Worm (Caenorhabditis elegans) whole organism, late embryonic: Measurements from ENCODE around the gene Y57G11C.5.

Source experiments
- C38D4.7 ChIP-seq: fragments of 200-800 bp; sonication (Bioruptor generic); optimal IDR thresholded peaks from 2 replicates; lab custom pipeline; 2018; ENCODE audit warnings: mild to moderate bottlenecking, missing genetic modification characterization, moderate library complexity, missing compliant biosample characterization
- F13H6.1 ChIP-seq: sonication (generic microtip); optimal IDR thresholded peaks from 2 replicates; lab custom pipeline; 2016; ENCODE audit warnings: missing genetic modification characterization, missing compliant biosample characterization
- K02D7.2 ChIP-seq: sonication (generic microtip); optimal IDR thresholded peaks from 2 replicates; lab custom pipeline; 2017; ENCODE audit warnings: mild to moderate bottlenecking, missing genetic modification characterization, missing compliant biosample characterization
- Y22D7AL.16 ChIP-seq: sonication (generic microtip); optimal IDR thresholded peaks from 2 replicates; lab custom pipeline; 2016; ENCODE audit warnings: missing genetic modification characterization, missing compliant biosample characterization
- ahr-1 ChIP-seq: sonication (generic microtip); optimal IDR thresholded peaks from 2 replicates; lab custom pipeline; 2016; ENCODE audit warnings: missing genetic modification characterization, missing compliant biosample characterization
- ama-1 ChIP-seq: fragments of 150-350 bp; optimal IDR thresholded peaks from 2 replicates; lab custom pipeline; 2014
- ceh-18 ChIP-seq: sonication (generic microtip); optimal IDR thresholded peaks from 2 replicates; lab custom pipeline; 2016; ENCODE audit warnings: missing genetic modification characterization, missing compliant biosample characterization
- ceh-24 ChIP-seq: sonication (generic microtip); optimal IDR thresholded peaks from 2 replicates; lab custom pipeline; 2016; ENCODE audit warnings: mild to moderate bottlenecking, missing genetic modification characterization, missing compliant biosample characterization
- ceh-30 ChIP-seq: fragments of 150-350 bp; optimal IDR thresholded peaks from 2 replicates; lab custom pipeline; 2014; ENCODE audit warnings: missing biosample characterization, missing genetic modification characterization
- ceh-48 ChIP-seq: sonication (generic microtip); optimal IDR thresholded peaks from 2 replicates; lab custom pipeline; 2016; ENCODE audit warnings: missing genetic modification characterization, inconsistent platforms, missing compliant biosample characterization
- ceh-9 ChIP-seq: sonication (generic microtip); optimal IDR thresholded peaks from 2 replicates; lab custom pipeline; 2016; ENCODE audit warnings: mild to moderate bottlenecking, missing genetic modification characterization, inconsistent platforms, missing compliant biosample characterization
- dmd-4 ChIP-seq: sonication (generic microtip); optimal IDR thresholded peaks from 2 replicates; lab custom pipeline; 2016; ENCODE audit warnings: borderline replicate concordance, missing genetic modification characterization, missing compliant biosample characterization
- elt-2 ChIP-seq: sonication (generic microtip); optimal IDR thresholded peaks from 2 replicates; lab custom pipeline; 2016; ENCODE audit warnings: missing genetic modification reagents, missing genetic modification characterization, missing compliant biosample characterization
- ets-4 ChIP-seq: sonication (generic microtip); optimal IDR thresholded peaks from 2 replicates; lab custom pipeline; 2016; ENCODE audit warnings: missing genetic modification characterization, missing compliant biosample characterization
- eyg-1 ChIP-seq: sonication (generic microtip); optimal IDR thresholded peaks from 2 replicates; lab custom pipeline; 2016; ENCODE audit warnings: missing genotype, missing genetic modification characterization, missing compliant biosample characterization
- fkh-10 ChIP-seq: fragments of 150-350 bp; optimal IDR thresholded peaks from 2 replicates; lab custom pipeline; 2014; ENCODE audit warnings: missing biosample characterization, missing genetic modification reagents, missing genetic modification characterization
- fkh-6 ChIP-seq: sonication (generic microtip); optimal IDR thresholded peaks from 2 replicates; lab custom pipeline; 2016; ENCODE audit warnings: missing genetic modification characterization, missing compliant biosample characterization
- gmeb-2 ChIP-seq: sonication (generic microtip); optimal IDR thresholded peaks from 2 replicates; lab custom pipeline; 2016; ENCODE audit warnings: missing genetic modification characterization, inconsistent platforms, missing compliant biosample characterization
- hlh-8 ChIP-seq: sonication (generic microtip); optimal IDR thresholded peaks from 2 replicates; lab custom pipeline; 2016; ENCODE audit warnings: missing genotype, missing genetic modification characterization, missing compliant biosample characterization
- lim-6 ChIP-seq: sonication (generic microtip); optimal IDR thresholded peaks from 2 replicates; lab custom pipeline; 2016; ENCODE audit warnings: missing genetic modification characterization, missing compliant biosample characterization
- lin-11 ChIP-seq: fragments of 200-800 bp; sonication (Bioruptor generic); optimal IDR thresholded peaks from 2 replicates; lab custom pipeline; 2018; ENCODE audit warnings: mild to moderate bottlenecking, missing genetic modification characterization, missing compliant biosample characterization
- mec-3 ChIP-seq: sonication (generic microtip); optimal IDR thresholded peaks from 2 replicates; lab custom pipeline; 2016; ENCODE audit warnings: borderline replicate concordance, missing genetic modification characterization, missing compliant biosample characterization
- nfya-1 ChIP-seq: sonication (generic microtip); optimal IDR thresholded peaks from 2 replicates; lab custom pipeline; 2017; ENCODE audit warnings: missing genetic modification characterization, mild to moderate bottlenecking, missing compliant biosample characterization, antibody characterized with exemption, moderate library complexity
- nhr-232 ChIP-seq: sonication (generic microtip); optimal IDR thresholded peaks from 2 replicates; lab custom pipeline; 2016; ENCODE audit warnings: missing genetic modification characterization, missing compliant biosample characterization
- odd-2 ChIP-seq: sonication (generic microtip); optimal IDR thresholded peaks from 2 replicates; lab custom pipeline; 2017; ENCODE audit warnings: antibody characterized with exemption, mild to moderate bottlenecking, missing genetic modification characterization, missing compliant biosample characterization
- pag-3 ChIP-seq: sonication (generic microtip); optimal IDR thresholded peaks from 2 replicates; lab custom pipeline; 2016; ENCODE audit warnings: missing compliant biosample characterization, missing genetic modification characterization, borderline replicate concordance
- pax-1 ChIP-seq: fragments of 150-350 bp; optimal IDR thresholded peaks from 2 replicates; lab custom pipeline; 2014; ENCODE audit warnings: missing biosample characterization, missing genetic modification characterization
- pha-2 ChIP-seq: sonication (generic microtip); optimal IDR thresholded peaks from 2 replicates; lab custom pipeline; 2017; ENCODE audit warnings: mild to moderate bottlenecking, missing genetic modification characterization, missing compliant biosample characterization
- pqm-1 ChIP-seq: sonication (generic microtip); optimal IDR thresholded peaks from 2 replicates; lab custom pipeline; 2016; ENCODE audit warnings: missing genetic modification characterization, missing compliant biosample characterization
- rnt-1 ChIP-seq: sonication (generic microtip); optimal IDR thresholded peaks from 2 replicates; lab custom pipeline; 2016; ENCODE audit warnings: missing genetic modification characterization, missing compliant biosample characterization
- sox-2 ChIP-seq: fragments of 200-800 bp; sonication (Bioruptor generic); IDR thresholded peaks from 2 replicates; pipeline ENCODE4 v1.3.6; 2022; ENCODE audit warnings: missing genetic modification reagents, missing genetic modification characterization, missing compliant biosample characterization
- sox-4 ChIP-seq: sonication (generic microtip); optimal IDR thresholded peaks from 2 replicates; lab custom pipeline; 2017; ENCODE audit warnings: mild to moderate bottlenecking, missing genetic modification characterization, inconsistent platforms, missing compliant biosample characterization
- tbx-2 ChIP-seq: sonication (generic microtip); optimal IDR thresholded peaks from 2 replicates; lab custom pipeline; 2016; ENCODE audit warnings: missing genetic modification characterization, missing compliant biosample characterization
- tbx-7 ChIP-seq: sonication (generic microtip); optimal IDR thresholded peaks from 2 replicates; lab custom pipeline; 2016; ENCODE audit warnings: missing genotype, missing genetic modification characterization, missing compliant biosample characterization
- unc-3 ChIP-seq, 2 experiments: fragments of 200-800 bp in 1 of 2; sonication (Bioruptor generic) in 1 of 2; sonication (generic microtip) in 1 of 2; conservative IDR thresholded peaks in 1 of 2; optimal IDR thresholded peaks in 1 of 2; 2 replicates each; pipeline versions ENCODE4 v1.3.6 to Lab custom; 2016 to 2022; ENCODE audit warnings: missing compliant biosample characterization in 2 of 2, missing genetic modification characterization in 2 of 2, missing genetic modification reagents in 1 of 2
- unc-42 ChIP-seq: sonication (generic microtip); optimal IDR thresholded peaks from 2 replicates; lab custom pipeline; 2016; ENCODE audit warnings: missing genotype, missing genetic modification characterization, missing compliant biosample characterization
- unc-55 ChIP-seq: sonication (generic microtip); optimal IDR thresholded peaks from 2 replicates; lab custom pipeline; 2017; ENCODE audit warnings: missing biosample characterization, missing genetic modification reagents, missing genetic modification characterization

Gene Y57G11C.5

DNA sequence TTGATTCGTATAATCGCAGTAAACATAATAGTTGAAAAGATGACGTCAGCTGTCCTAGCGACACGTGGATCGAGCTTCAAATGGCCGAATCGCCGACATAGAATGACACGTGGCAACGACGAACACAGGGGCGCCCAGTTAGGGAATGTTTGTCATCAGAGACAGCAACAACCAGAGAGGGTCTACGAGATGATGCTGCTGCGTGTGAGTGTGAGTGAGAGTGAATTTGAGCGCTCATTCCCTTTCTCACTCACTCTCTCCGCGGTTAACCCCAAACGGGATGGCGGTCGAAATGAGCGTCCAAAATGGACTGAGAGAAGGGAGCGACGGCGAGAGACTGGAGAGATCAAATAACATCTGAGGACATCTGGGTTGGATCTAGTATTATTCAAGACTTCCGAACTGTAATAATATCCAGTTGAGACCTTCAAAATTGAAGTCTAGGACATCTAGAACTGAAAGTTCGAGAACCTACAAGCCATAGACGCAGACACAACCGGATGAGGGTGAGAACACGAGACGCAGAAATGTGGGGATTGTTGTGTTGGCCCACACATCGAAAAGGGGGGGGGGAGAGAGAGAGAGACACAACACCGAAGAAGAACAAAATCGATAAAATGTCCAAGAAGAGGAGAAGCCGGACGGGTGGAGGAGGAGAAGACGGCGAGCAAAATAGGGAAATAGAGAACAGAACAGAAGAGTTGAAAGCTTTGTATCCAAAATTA, 28.8 kb upstream of the Y57G11C.5 start (continued):
- TF ChIP-seq pag-3 (tag; lab: Kevin White, UChicago) (no peak), sox-2 (GFP tag; lab: Robert Waterston, UW) (no peak), Y22D7AL.16 (tag; lab: Kevin White, UChicago) (no peak), nfya-1 (tag; lab: Kevin White, UChicago) (peak; percentile 75), ama-1 (no peak), dmd-4 (tag; lab: Kevin White, UChicago) (no peak), pax-1 (tag; lab: Kevin White, UChicago) (no peak), tbx-7 (tag; lab: Kevin White, UChicago) (no peak), C38D4.7 (GFP tag; lab: Kevin White, UChicago) (peak; percentile 1), K02D7.2 (tag; lab: Kevin White, UChicago) (no peak), unc-55 (no peak), pqm-1 (no peak), elt-2 (no peak), hlh-8 (tag; lab: Kevin White, UChicago) (no peak), unc-42 (tag; lab: Kevin White, UChicago) (no peak), ceh-24 (no peak), fkh-10 (peak; percentile 34), fkh-6 (no peak), ceh-30 (tag; lab: Kevin White, UChicago) (no peak), pha-2 (tag; lab: Kevin White, UChicago) (peak; percentile 27), gmeb-2 (tag; lab: Kevin White, UChicago) (no peak), ceh-18 (tag; lab: Kevin White, UChicago) (peak; percentile 30), ahr-1 (tag; lab: Kevin White, UChicago) (no peak), lin-11 (tag; lab: Kevin White, UChicago) (no peak), ceh-9 (tag; lab: Kevin White, UChicago) (no peak), ceh-48 (tag; lab: Kevin White, UChicago) (peak; percentile 94), rnt-1 (tag; lab: Kevin White, UChicago) (peak; percentile 61), eyg-1 (tag; lab: Kevin White, UChicago) (no peak), tbx-2 (tag; lab: Kevin White, UChicago) (peak; percentile 36), mec-3 (tag; lab: Kevin White, UChicago) (no peak)
- TF ChIP-seq, all 69 proteins: peak for 18

DNA sequence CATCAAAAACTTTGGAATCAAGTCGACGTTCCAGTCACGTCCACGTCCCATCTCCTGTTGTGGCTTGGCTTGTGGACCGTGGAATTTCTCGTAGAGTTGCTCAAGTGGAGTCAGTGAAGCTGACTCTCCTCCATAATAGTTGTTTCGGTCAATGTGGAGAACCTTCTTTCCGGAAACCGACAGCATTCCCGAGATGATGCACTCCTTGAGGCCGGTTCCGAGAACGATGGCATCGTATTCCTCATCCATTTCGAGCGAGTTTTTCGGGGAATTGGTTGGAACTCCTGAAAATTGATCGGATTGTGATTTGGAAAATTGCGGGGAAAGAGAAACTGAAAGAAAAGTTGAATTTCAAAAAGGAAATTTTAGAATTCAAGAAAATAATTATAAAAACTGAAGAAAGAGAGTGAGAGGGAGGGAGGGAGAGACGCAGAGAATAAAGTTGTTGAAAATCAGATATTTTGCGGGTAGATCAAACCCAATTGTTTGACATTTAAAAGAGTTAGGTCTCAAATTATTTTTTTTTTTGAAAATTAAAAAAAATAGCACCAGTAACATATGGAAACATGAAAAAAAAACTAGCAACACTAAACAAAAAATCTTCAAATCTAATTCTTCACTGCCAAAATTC, 27.5 kb upstream of the Y57G11C.5 start, which contains the start of gene gdi-1:
Gene gdi-1, minus strand, starts transcription at position 286 of the 631 bp plus-strand sequence.
- TF ChIP-seq ahr-1 (tag; lab: Kevin White, UChicago) = no peak
- no peak for TF ChIP-seq lim-6 (tag; lab: Kevin White, UChicago)
- TF ChIP-seq pha-2 (tag; lab: Kevin White, UChicago) = no peak
- TF ChIP-seq nhr-232 (tag; lab: Kevin White, UChicago) = no peak
- no peak for TF ChIP-seq odd-2 (tag; lab: Kevin White, UChicago)
- TF ChIP-seq ets-4 (tag; lab: Kevin White, UChicago) = no peak
- TF ChIP-seq pax-1 (tag; lab: Kevin White, UChicago) = no peak
- no peak for TF ChIP-seq unc-3 (GFP tag; conservative IDR thresholded peaks at IDR 0.05; lab: Robert Waterston, UW)
- no peak for TF ChIP-seq unc-3 (tag; optimal IDR thresholded peaks at IDR 0.05; lab: Kevin White, UChicago)
- TF ChIP-seq fkh-10 = no peak
- no peak for TF ChIP-seq F13H6.1
- no peak for TF ChIP-seq pag-3 (tag; lab: Kevin White, UChicago)
- TF ChIP-seq ceh-30 (tag; lab: Kevin White, UChicago) = no peak
- no peak for TF ChIP-seq rnt-1 (tag; lab: Kevin White, UChicago)
- no peak for TF ChIP-seq sox-4 (tag; lab: Kevin White, UChicago)
- no peak for TF ChIP-seq dmd-4 (tag; lab: Kevin White, UChicago)
